Fruit fly (Drosophila melanogaster): ENCODE data around the gene CG32483.

CG32483 gene

dm6 chr3L:718378-718777, 28.5 kb upstream of the CG32483 start:
- TF ChIP-seq insv (optimal IDR thresholded peaks at IDR 0.05) (no peak), Myc (optimal IDR thresholded peaks at IDR 0.05) (no peak), Sin3A (optimal IDR thresholded peaks at IDR 0.05) (no peak), ttk (optimal IDR thresholded peaks at IDR 0.05) (no peak), h (optimal IDR thresholded peaks at IDR 0.05) (no peak), psq (optimal IDR thresholded peaks at IDR 0.05) (no peak)

DNA sequence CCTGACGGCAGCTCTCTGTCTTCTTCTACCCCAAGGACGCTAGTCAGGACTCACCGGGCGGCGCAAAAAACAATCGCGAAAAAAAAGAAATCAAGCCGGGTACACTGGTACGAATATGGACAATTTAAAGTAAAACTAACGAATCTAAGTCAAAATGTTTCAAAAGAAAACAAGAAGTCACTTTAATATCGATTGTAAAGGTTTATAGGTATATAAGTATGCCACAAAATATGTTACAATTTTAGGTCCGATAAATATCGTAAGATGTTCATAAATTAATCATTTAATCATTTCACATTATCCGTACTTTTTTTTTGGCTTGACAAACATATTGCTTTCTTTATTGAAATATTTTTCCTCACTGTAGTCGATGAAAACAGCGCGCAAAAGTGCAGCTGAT, 26.2 kb upstream of the CG32483 start:
- TF ChIP-seq ttk (optimal IDR thresholded peaks at IDR 0.05), result no peak
- no peak for TF ChIP-seq Sin3A (optimal IDR thresholded peaks at IDR 0.05)
- TF ChIP-seq psq (optimal IDR thresholded peaks at IDR 0.05), result no peak
- TF ChIP-seq insv (optimal IDR thresholded peaks at IDR 0.05), result no peak
- no peak for TF ChIP-seq h (optimal IDR thresholded peaks at IDR 0.05)
- TF ChIP-seq Myc (optimal IDR thresholded peaks at IDR 0.05), result no peak

DNA sequence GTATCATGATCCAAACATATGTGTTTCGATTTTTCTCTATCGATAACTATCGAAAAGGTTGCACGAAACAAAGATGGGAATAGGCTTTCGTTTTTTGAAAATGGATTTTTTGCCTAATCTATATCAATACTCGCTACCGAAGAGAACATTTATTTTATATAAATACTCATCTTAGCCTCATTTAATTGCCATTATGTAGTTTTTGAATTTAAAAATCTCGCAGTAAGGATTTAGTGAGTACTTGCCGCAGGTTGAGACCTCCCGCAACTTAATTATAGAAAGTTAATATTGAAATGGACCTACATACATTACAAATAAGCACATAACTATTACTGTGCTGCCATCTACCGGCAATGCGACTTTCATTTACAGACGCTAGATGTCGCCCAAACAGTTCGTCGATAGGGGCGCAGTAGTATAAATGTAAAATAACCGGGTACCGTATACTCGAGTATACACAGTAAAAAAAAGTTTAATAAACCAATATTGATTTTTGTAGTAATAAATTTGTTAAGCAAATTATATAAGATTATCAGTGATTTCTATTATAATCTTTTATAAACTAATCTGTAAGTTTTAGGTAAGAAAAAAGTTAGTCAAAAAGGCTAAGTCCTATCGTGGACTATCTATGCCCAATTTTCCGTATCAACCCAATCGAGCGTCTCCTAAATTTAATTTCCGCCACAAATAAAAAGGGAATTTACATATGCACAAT, 22.1 kb upstream of the CG32483 start, which contains the start of gene CG13896:
CG13896 (minus strand) TSS at position 12 of the 715 bp plus-strand sequence.
- TF ChIP-seq ttk (optimal IDR thresholded peaks at IDR 0.05) (no peak), psq (optimal IDR thresholded peaks at IDR 0.05) (no peak), Sin3A (optimal IDR thresholded peaks at IDR 0.05) (no peak), h (optimal IDR thresholded peaks at IDR 0.05) (no peak), Myc (optimal IDR thresholded peaks at IDR 0.05) (no peak), insv (optimal IDR thresholded peaks at IDR 0.05) (no peak)

- no peak for TF ChIP-seq psq (optimal IDR thresholded peaks at IDR 0.05)
These were observed 20.5 kb upstream of the CG32483 start, which contains the start of gene CkIIalpha-i3 for dm6 chr3L:710345-710822. Gene CkIIalpha-i3 (minus strand): TSS chr3L:710607.

dm6 chr3L:709882-710281, 20.0 kb upstream of the CG32483 start:
- no peak for TF ChIP-seq psq (optimal IDR thresholded peaks at IDR 0.05)

DNA sequence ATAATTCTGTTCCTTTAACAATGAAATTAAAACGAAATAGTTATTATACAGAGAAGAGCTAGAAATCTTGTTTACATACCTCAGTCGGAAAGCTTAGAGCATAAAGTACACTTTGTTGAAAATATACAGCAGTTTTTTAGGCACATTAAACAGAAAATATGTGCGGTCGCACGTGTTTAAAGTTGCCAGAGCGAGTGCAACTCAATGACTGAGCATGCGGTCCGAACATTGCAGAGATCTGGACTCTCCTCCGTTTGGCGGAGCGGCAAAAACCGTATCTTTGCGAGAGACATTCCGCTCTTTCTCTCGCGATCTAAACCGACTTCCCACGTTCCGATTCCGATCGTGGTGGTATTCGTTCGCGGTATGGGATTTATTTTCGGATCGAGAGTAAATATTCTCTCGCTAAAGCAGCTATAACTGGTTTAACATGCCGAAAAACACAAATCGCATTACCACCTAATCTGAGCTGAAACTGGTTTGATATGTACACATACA, 18.2 kb upstream of the CG32483 start, which contains the start of gene CG13895:
CG13895 (minus strand) TSS at position 214 of the 498 bp plus-strand sequence.
- TF ChIP-seq ttk (optimal IDR thresholded peaks at IDR 0.05) (no peak), h (optimal IDR thresholded peaks at IDR 0.05) (no peak), insv (optimal IDR thresholded peaks at IDR 0.05) (no peak), Sin3A (optimal IDR thresholded peaks at IDR 0.05) (no peak), Myc (optimal IDR thresholded peaks at IDR 0.05) (no peak), psq (optimal IDR thresholded peaks at IDR 0.05) (no peak)

- TF ChIP-seq Sin3A (optimal IDR thresholded peaks at IDR 0.05) (no peak), Myc (optimal IDR thresholded peaks at IDR 0.05) (no peak)
These were observed 15.0 kb upstream of the CG32483 start for dm6 chr3L:704661-705543.

DNA sequence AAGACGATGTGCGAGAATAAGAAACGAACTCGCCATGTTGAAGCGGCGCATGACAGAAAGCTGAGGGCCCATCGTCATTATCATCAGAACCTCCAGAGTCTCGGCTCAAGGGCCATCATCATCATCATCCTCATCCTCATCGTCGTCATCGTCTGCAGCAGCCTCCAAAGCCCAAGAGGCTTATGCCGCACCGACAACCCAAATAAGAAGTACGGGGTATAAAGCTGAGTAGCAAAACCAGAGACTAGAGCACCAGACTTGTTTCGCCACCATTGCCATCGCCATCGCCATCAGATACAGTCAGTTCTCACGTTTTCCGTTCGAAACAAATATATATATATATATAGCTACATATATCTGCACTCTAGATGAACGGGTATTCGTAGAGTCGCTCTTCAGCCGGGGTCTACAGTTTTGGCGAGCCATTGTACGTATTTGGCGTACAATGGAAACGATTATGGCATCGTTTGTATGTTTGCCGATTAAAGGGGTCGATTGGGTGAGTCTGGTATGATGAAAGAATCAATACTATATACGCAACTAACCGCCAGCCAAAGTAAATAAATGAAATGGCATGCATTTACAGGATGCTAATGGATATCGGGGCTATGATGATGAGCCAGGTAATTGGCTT, 13.4 kb upstream of the CG32483 start:
- no peak for TF ChIP-seq psq (optimal IDR thresholded peaks at IDR 0.05)
- TF ChIP-seq h (optimal IDR thresholded peaks at IDR 0.05), result no peak
- no peak for TF ChIP-seq ttk (optimal IDR thresholded peaks at IDR 0.05)
- no peak for TF ChIP-seq Sin3A (optimal IDR thresholded peaks at IDR 0.05)
- TF ChIP-seq insv (optimal IDR thresholded peaks at IDR 0.05), result no peak
- TF ChIP-seq Myc (optimal IDR thresholded peaks at IDR 0.05), result no peak

- TF ChIP-seq Sin3A (optimal IDR thresholded peaks at IDR 0.05) (no peak), psq (optimal IDR thresholded peaks at IDR 0.05) (no peak), h (optimal IDR thresholded peaks at IDR 0.05) (no peak), ttk (optimal IDR thresholded peaks at IDR 0.05) (no peak), insv (optimal IDR thresholded peaks at IDR 0.05) (no peak), Myc (optimal IDR thresholded peaks at IDR 0.05) (no peak)
These were observed 12.1 kb upstream of the CG32483 start for dm6 chr3L:701798-702635.

dm6 chr3L:700160-700917, 10.5 kb upstream of the CG32483 start:
- TF ChIP-seq Myc (optimal IDR thresholded peaks at IDR 0.05) (no peak), insv (optimal IDR thresholded peaks at IDR 0.05) (no peak), ttk (optimal IDR thresholded peaks at IDR 0.05) (no peak), psq (optimal IDR thresholded peaks at IDR 0.05) (no peak), Sin3A (optimal IDR thresholded peaks at IDR 0.05) (no peak), h (optimal IDR thresholded peaks at IDR 0.05) (no peak)

All from Kc167 (cell line).